Fruit fly (Drosophila melanogaster) whole organism: ENCODE results near the gene Idi.

Experiments used
- Dll ChIP-seq: fragments of >200 bp; optimal IDR thresholded peaks from 2 replicates; lab custom pipeline; 2017
- EcR ChIP-seq, 2 experiments: fragments of >200 bp; optimal IDR thresholded peaks; 2 replicates each; lab custom pipeline; 2017; ENCODE audit warnings: missing biosample characterization in 2 of 2, missing genetic modification characterization in 2 of 2, missing genetic modification reagents in 2 of 2
- psq ChIP-seq: fragments of >200 bp; optimal IDR thresholded peaks from 2 replicates; lab custom pipeline; 2017
- usp ChIP-seq: fragments of >200 bp; optimal IDR thresholded peaks from 2 replicates; lab custom pipeline; 2017; ENCODE audit warnings: missing biosample characterization, missing genetic modification characterization, mixed read lengths

DNA sequence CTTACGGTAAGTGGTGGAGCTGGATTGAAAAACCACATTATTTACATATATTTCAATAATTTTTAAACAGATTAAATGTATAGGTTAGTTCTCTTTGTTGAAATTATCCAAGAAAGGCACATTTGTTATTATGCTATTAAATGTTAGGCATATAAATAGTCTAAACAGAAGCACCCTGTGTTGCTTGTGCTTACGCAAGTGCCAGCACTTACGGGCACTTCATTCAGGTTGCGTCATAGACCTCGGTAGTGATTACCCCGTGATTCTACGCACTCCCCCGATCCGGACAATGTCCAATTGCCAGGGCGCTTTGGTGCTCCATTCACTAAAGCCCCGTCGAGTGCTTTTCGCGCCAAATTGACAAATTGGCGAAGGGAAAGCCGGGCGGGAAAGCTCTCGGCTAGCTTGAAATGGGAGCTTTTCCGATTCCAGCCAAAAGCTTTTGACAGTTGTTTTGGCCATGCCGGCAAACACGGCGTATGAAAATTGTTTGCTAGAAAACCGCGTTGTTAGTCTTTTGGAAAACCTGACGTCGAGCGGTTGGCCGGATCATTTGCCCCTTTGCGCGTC, 23.3 kb upstream of the Idi start, which contains the start of gene ETHR:
- no peak for TF ChIP-seq Dll (lab: Kevin White, UChicago)
- no peak for TF ChIP-seq psq (lab: Kevin White, UChicago)
- no peak for TF ChIP-seq usp (GFP tag; lab: Kevin White, UChicago)
- TF ChIP-seq EcR (GFP tag; optimal IDR thresholded peaks at IDR 0.05; lab: Kevin White, UChicago), result no peak
